Worm (Caenorhabditis elegans) whole organism, young adult: ENCODE results near the gene ZK185.1.

Experiments used
- B0019.2 ChIP-seq: fragments of 200-800 bp; sonication (Bioruptor generic); conservative IDR thresholded peaks from 2 replicates; pipeline ENCODE4 v1.3.6; 2022; ENCODE audit warnings: missing genetic modification reagents, missing genetic modification characterization, missing compliant biosample characterization
- B0035.1 ChIP-seq: sonication (generic microtip); optimal IDR thresholded peaks from 2 replicates; lab custom pipeline; 2016; ENCODE audit warnings: missing genetic modification characterization, mild to moderate bottlenecking, missing compliant biosample characterization, missing genotype, missing genetic modification reagents
- B0261.1 ChIP-seq: sonication (generic microtip); optimal IDR thresholded peaks from 2 replicates; lab custom pipeline; 2016; ENCODE audit warnings: mild to moderate bottlenecking, missing genetic modification characterization, moderate library complexity, missing compliant biosample characterization
- C06A6.2 ChIP-seq: fragments of 200-800 bp; sonication (Bioruptor generic); conservative IDR thresholded peaks from 2 replicates; pipeline ENCODE4 v1.3.6; 2022; ENCODE audit warnings: missing genetic modification characterization, missing compliant biosample characterization
- C17E4.6 ChIP-seq: fragments of 200-800 bp; sonication (Bioruptor generic); IDR thresholded peaks from 2 replicates; pipeline ENCODE4 v1.3.6; 2022; ENCODE audit warnings: missing genetic modification reagents, missing genetic modification characterization, missing compliant biosample characterization
- D2030.7 ChIP-seq: fragments of 200-800 bp; sonication (Bioruptor generic); IDR thresholded peaks from 2 replicates; pipeline ENCODE4 v1.3.6; 2022; ENCODE audit warnings: missing genetic modification reagents, missing genetic modification characterization, missing compliant biosample characterization
- F10E7.11 ChIP-seq: sonication (generic microtip); optimal IDR thresholded peaks from 2 replicates; lab custom pipeline; 2017; ENCODE audit warnings: mild to moderate bottlenecking, missing genetic modification characterization, moderate library complexity, missing compliant biosample characterization
- F23B12.7 ChIP-seq: sonication (generic microtip); optimal IDR thresholded peaks from 2 replicates; lab custom pipeline; 2017; ENCODE audit warnings: missing genetic modification characterization, mild to moderate bottlenecking, missing compliant biosample characterization, antibody characterized with exemption, moderate library complexity; ENCODE audit not compliant: insufficient read depth
- F39B2.1 ChIP-seq: fragments of 200-800 bp; sonication (Bioruptor generic); IDR thresholded peaks from 2 replicates; pipeline ENCODE4 v1.3.6; 2022; ENCODE audit warnings: missing genetic modification reagents, missing genetic modification characterization, missing compliant biosample characterization
- F52B5.7 ChIP-seq: sonication (generic microtip); optimal IDR thresholded peaks from 2 replicates; lab custom pipeline; 2016; ENCODE audit warnings: mild to moderate bottlenecking, missing genetic modification characterization, missing compliant biosample characterization
- K11D2.4 ChIP-seq: fragments of 200-800 bp; sonication (Bioruptor generic); IDR thresholded peaks from 2 replicates; pipeline ENCODE4 v1.3.6; 2022; ENCODE audit warnings: missing genetic modification reagents, missing genetic modification characterization, missing compliant biosample characterization
- Y67H2A.10 ChIP-seq: fragments of 200-800 bp; sonication (Bioruptor generic); conservative IDR thresholded peaks from 2 replicates; pipeline ENCODE4 v1.3.6; 2022; ENCODE audit warnings: missing genetic modification reagents, missing genetic modification characterization, missing compliant biosample characterization
- Y79H2A.3 ChIP-seq: fragments of 200-800 bp; sonication (Bioruptor generic); conservative IDR thresholded peaks from 2 replicates; pipeline ENCODE4 v1.3.6; 2022; ENCODE audit warnings: missing genetic modification reagents, missing genetic modification characterization, missing compliant biosample characterization
- ZK185.1 ChIP-seq: sonication (generic microtip); optimal IDR thresholded peaks from 2 replicates; lab custom pipeline; 2016; ENCODE audit warnings: mild to moderate bottlenecking, missing genetic modification characterization, missing compliant biosample characterization; ENCODE audit not compliant: poor library complexity, severe bottlenecking
- aptf-3 ChIP-seq: fragments of 200-800 bp; sonication (Bioruptor generic); IDR thresholded peaks from 2 replicates; pipeline ENCODE4 v1.3.6; 2022; ENCODE audit warnings: missing genetic modification characterization, missing compliant biosample characterization
- atf-7 ChIP-seq: sonication (generic microtip); optimal IDR thresholded peaks from 2 replicates; lab custom pipeline; 2017; ENCODE audit warnings: mild to moderate bottlenecking, missing genetic modification characterization, missing compliant biosample characterization
- attf-3 ChIP-seq: fragments of 200-800 bp; sonication (Bioruptor generic); conservative IDR thresholded peaks from 2 replicates; pipeline ENCODE4 v1.3.6; 2022; ENCODE audit warnings: missing genetic modification reagents, missing genetic modification characterization, missing compliant biosample characterization
- attf-6 ChIP-seq: fragments of 200-800 bp; sonication (Bioruptor generic); IDR thresholded peaks from 2 replicates; pipeline ENCODE4 v1.3.6; 2022; ENCODE audit warnings: missing genetic modification reagents, missing genetic modification characterization, missing compliant biosample characterization
- cebp-2 ChIP-seq: fragments of 200-800 bp; sonication (Bioruptor generic); IDR thresholded peaks from 2 replicates; pipeline ENCODE4 v1.3.6; 2022; ENCODE audit warnings: missing genetic modification characterization, missing compliant biosample characterization
- chd-7 ChIP-seq: sonication (generic microtip); optimal IDR thresholded peaks from 2 replicates; lab custom pipeline; 2016; ENCODE audit warnings: mild to moderate bottlenecking, missing genetic modification characterization, moderate library complexity, missing compliant biosample characterization
- egl-18 ChIP-seq: fragments of 200-800 bp; sonication (Bioruptor generic); IDR thresholded peaks from 2 replicates; pipeline ENCODE4 v1.3.6; 2022; ENCODE audit warnings: missing genetic modification reagents, missing genetic modification characterization, missing compliant biosample characterization
- egrh-3 ChIP-seq: fragments of 200-800 bp; sonication (Bioruptor generic); IDR thresholded peaks from 2 replicates; pipeline ENCODE4 v1.3.6; 2022; ENCODE audit warnings: missing genetic modification reagents, missing genetic modification characterization, missing compliant biosample characterization
- gei-17 ChIP-seq: fragments of 200-800 bp; sonication (Bioruptor generic); optimal IDR thresholded peaks from 2 replicates; lab custom pipeline; 2018; ENCODE audit warnings: mild to moderate bottlenecking, missing genetic modification characterization, missing compliant biosample characterization
- him-1 ChIP-seq: sonication (generic microtip); optimal IDR thresholded peaks from 2 replicates; lab custom pipeline; 2016; ENCODE audit warnings: missing genotype, missing genetic modification reagents, missing genetic modification characterization, missing compliant biosample characterization
- lag-1 ChIP-seq: fragments of 200-800 bp; sonication (Bioruptor generic); IDR thresholded peaks from 2 replicates; pipeline ENCODE4 v1.3.6; 2022; ENCODE audit warnings: missing genetic modification reagents, missing genetic modification characterization, missing compliant biosample characterization
- lin-54 ChIP-seq: fragments of 200-800 bp; sonication (Bioruptor generic); optimal IDR thresholded peaks from 2 replicates; lab custom pipeline; 2018; ENCODE audit warnings: mild to moderate bottlenecking, missing genetic modification characterization, missing compliant biosample characterization
- lsy-27 ChIP-seq: sonication (generic microtip); optimal IDR thresholded peaks from 2 replicates; lab custom pipeline; 2017; ENCODE audit warnings: missing genetic modification characterization, mild to moderate bottlenecking, missing compliant biosample characterization, antibody characterized with exemption, missing genotype, borderline replicate concordance; ENCODE audit not compliant: insufficient read depth
- madf-10 ChIP-seq: sonication (generic microtip); optimal IDR thresholded peaks from 2 replicates; lab custom pipeline; 2016; ENCODE audit warnings: mild to moderate bottlenecking, missing genetic modification characterization, missing compliant biosample characterization
- nhr-27 ChIP-seq: fragments of 200-800 bp; sonication (Bioruptor generic); optimal IDR thresholded peaks from 2 replicates; lab custom pipeline; 2018; ENCODE audit warnings: mild to moderate bottlenecking, missing genetic modification characterization, moderate library complexity, missing compliant biosample characterization
- nhr-90 ChIP-seq: sonication (generic microtip); optimal IDR thresholded peaks from 2 replicates; lab custom pipeline; 2016; ENCODE audit warnings: missing genotype, mild to moderate bottlenecking, missing genetic modification characterization, missing compliant biosample characterization
- rcor-1 ChIP-seq: fragments of 200-800 bp; sonication (Bioruptor generic); IDR thresholded peaks from 2 replicates; pipeline ENCODE4 v1.3.6; 2022; ENCODE audit warnings: missing genetic modification reagents, missing genetic modification characterization, missing compliant biosample characterization
- repo-1 ChIP-seq: sonication (generic microtip); optimal IDR thresholded peaks from 2 replicates; lab custom pipeline; 2017; ENCODE audit warnings: mild to moderate bottlenecking, missing genetic modification characterization, missing compliant biosample characterization
- snpc-3.4 ChIP-seq: sonication (generic microtip); optimal IDR thresholded peaks from 2 replicates; lab custom pipeline; 2017; ENCODE audit warnings: missing genetic modification characterization, mild to moderate bottlenecking, missing compliant biosample characterization, antibody characterized with exemption, moderate library complexity, missing genotype, missing genetic modification reagents
- snpc-4 ChIP-seq, 5 experiments: fragments of 150-350 bp in 1 of 5; sonication (generic microtip) in 4 of 5; optimal IDR thresholded peaks; 2 replicates each; lab custom pipeline; 2014 to 2018; ENCODE audit warnings: missing genetic modification characterization in 5 of 5, missing biosample characterization in 3 of 5, antibody characterized with exemption in 2 of 5, mild to moderate bottlenecking in 2 of 5, missing compliant biosample characterization in 2 of 5, missing genotype in 2 of 5, moderate library complexity in 2 of 5, missing genetic modification reagents in 1 of 5
- somi-1 ChIP-seq: fragments of 200-800 bp; sonication (Bioruptor generic); optimal IDR thresholded peaks from 2 replicates; lab custom pipeline; 2018; ENCODE audit warnings: mild to moderate bottlenecking, missing genetic modification characterization, missing compliant biosample characterization
- tlf-1 ChIP-seq: fragments of 200-800 bp; sonication (Bioruptor generic); optimal IDR thresholded peaks from 2 replicates; lab custom pipeline; 2018; ENCODE audit warnings: mild to moderate bottlenecking, missing genetic modification characterization, missing compliant biosample characterization
- zfh-2 ChIP-seq: fragments of 200-800 bp; sonication (Bioruptor generic); conservative IDR thresholded peaks from 2 replicates; pipeline ENCODE4 v1.3.6; 2022; ENCODE audit warnings: missing genetic modification reagents, missing genetic modification characterization, missing compliant biosample characterization
- zim-3 ChIP-seq: sonication (generic microtip); optimal IDR thresholded peaks from 2 replicates; lab custom pipeline; 2017; ENCODE audit warnings: mild to moderate bottlenecking, missing genetic modification characterization, moderate library complexity, missing compliant biosample characterization

The ZK185.1 gene

DNA sequence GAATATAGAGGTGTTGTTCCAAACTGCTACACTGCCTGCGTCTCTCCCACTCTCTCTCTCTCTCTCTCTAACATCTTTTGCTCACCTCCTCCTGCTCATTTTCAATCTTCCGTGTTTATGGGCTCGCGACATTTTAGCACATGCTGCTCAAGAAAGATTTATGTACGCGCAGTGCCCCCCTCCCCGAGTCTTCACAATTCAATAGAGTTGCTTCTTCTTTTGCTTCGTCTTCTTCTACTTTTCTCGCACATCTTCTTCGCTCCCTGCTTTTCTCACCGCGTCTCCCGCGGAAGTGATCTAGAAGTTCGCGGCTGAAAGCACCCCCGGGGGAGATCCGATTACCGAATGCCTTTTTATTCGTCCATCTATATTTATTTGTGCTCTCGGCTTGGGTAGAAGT is 22.2 kb downstream of the ZK185.1 start:
- TF ChIP-seq zfh-2 (GFP tag; lab: Robert Waterston, UW) (peak; percentile 72), rcor-1 (GFP tag; lab: Robert Waterston, UW) (no peak), egrh-3 (GFP tag; lab: Robert Waterston, UW) (peak; percentile 21; the same call in 1 of the 2 replicates)

DNA sequence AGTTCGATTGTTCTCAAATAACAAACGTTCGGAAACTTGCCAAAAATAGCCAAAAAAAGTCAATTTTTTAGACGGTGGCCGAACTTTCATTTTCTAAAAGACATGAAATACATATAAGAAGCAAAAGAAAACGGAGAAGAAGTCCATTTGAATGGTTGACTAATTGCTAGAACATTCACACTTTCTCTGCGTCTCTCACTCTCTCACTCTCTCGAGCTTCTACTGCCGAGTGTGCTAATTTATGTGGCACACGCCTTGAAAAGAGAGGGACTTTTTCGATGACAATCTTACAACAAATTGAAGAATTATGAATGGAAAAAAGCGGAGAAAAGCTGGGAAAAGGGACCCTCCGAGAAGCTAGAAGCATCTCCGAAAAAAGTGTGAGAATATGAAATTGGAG is 25.7 kb downstream of the ZK185.1 start:
- TF ChIP-seq tlf-1 (GFP tag; lab: Kevin White, UChicago) (no peak), lsy-27 (tag; lab: Kevin White, UChicago) (no peak), atf-7 (tag; lab: Kevin White, UChicago) (no peak), cebp-2 (GFP tag; lab: Robert Waterston, UW) (no peak), B0019.2 (no peak), lin-54 (no peak), madf-10 (tag; lab: Kevin White, UChicago) (no peak), him-1 (tag; lab: Kevin White, UChicago) (no peak), ZK185.1 (tag; lab: Kevin White, UChicago) (no peak), egrh-3 (GFP tag; lab: Robert Waterston, UW) (no peak), nhr-27 (tag; lab: Kevin White, UChicago) (no peak), snpc-3.4 (no peak), attf-6 (no peak), Y67H2A.10 (GFP tag; lab: Robert Waterston, UW) (no peak)

DNA sequence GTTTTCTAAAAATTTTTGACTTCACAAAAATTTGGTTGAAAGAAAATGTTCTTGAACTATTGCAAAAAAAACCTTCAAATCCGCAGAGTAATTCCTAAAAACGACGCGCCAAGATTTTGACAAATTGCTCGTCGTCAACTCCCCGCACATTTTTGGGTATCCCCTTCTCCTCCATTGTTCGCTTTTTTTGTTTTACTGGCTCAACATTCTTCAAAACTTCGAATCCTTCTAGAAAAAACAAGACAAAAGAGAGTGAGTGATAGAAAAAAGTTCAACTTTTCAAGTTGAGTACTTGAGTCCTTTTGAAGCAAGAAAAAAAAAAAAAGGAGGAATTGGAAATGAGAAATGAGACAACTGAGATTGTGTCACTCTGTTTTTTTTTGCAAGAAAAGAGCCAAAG is 28.5 kb downstream of the ZK185.1 start:
- TF ChIP-seq nhr-90 (tag; lab: Kevin White, UChicago) = no peak
- no peak for TF ChIP-seq snpc-4 (GFP tag; optimal IDR thresholded peaks at IDR 0.05; lab: Kevin White, UChicago)
- no peak for TF ChIP-seq snpc-4 (tag; optimal IDR thresholded peaks at IDR 0.05; lab: Kevin White, UChicago)
- no peak for TF ChIP-seq madf-10 (tag; lab: Kevin White, UChicago)
- TF ChIP-seq repo-1 (tag; lab: Kevin White, UChicago) = no peak
- no peak for TF ChIP-seq Y67H2A.10 (GFP tag; lab: Robert Waterston, UW)
- TF ChIP-seq D2030.7 = no peak
- no peak for TF ChIP-seq chd-7 (tag; lab: Kevin White, UChicago)
- no peak for TF ChIP-seq C17E4.6
- no peak for TF ChIP-seq somi-1
- no peak for TF ChIP-seq C06A6.2 (GFP tag; lab: Robert Waterston, UW)
- no peak for TF ChIP-seq zim-3 (tag; lab: Kevin White, UChicago)
- no peak for TF ChIP-seq attf-3 (GFP tag; lab: Robert Waterston, UW)

DNA sequence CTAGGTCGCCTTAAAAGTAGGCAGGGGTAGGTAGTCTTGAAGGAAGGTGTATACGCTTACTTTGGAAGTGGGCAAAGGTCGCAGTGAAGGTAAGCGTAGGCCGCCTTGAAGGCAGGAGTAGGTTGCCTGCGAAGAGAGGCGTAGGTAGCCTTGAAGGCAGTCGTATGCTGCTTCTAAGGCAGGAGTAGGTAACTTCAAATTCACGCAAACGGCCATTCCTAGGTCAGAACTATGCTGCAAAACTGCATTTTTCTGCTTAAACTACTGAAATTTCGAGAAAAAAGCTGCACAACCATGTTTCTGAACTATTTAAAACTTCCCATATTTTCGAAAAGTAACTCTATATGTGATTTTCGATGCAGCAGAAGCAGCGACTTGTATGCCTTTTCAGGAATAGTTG is 31.1 kb downstream of the ZK185.1 start:
- TF ChIP-seq F10E7.11 (tag; lab: Kevin White, UChicago) (no peak), madf-10 (tag; lab: Kevin White, UChicago) (no peak), aptf-3 (GFP tag; lab: Robert Waterston, UW) (no peak), ZK185.1 (tag; lab: Kevin White, UChicago) (no peak), lsy-27 (tag; lab: Kevin White, UChicago) (no peak), F52B5.7 (tag; lab: Kevin White, UChicago) (no peak), zim-3 (tag; lab: Kevin White, UChicago) (no peak), F23B12.7 (tag; lab: Kevin White, UChicago) (no peak), gei-17 (GFP tag; lab: Kevin White, UChicago) (no peak), B0035.1 (tag; lab: Kevin White, UChicago) (no peak), K11D2.4 (no peak), F39B2.1 (GFP tag; lab: Robert Waterston, UW) (no peak), B0261.1 (tag; lab: Kevin White, UChicago) (no peak), egl-18 (GFP tag; lab: Robert Waterston, UW) (no peak), lag-1 (GFP tag; lab: Robert Waterston, UW) (no peak), Y79H2A.3 (no peak)
